Worm (Caenorhabditis elegans): ENCODE results near the gene K09F6.13.

Gene K09F6.13

DNA sequence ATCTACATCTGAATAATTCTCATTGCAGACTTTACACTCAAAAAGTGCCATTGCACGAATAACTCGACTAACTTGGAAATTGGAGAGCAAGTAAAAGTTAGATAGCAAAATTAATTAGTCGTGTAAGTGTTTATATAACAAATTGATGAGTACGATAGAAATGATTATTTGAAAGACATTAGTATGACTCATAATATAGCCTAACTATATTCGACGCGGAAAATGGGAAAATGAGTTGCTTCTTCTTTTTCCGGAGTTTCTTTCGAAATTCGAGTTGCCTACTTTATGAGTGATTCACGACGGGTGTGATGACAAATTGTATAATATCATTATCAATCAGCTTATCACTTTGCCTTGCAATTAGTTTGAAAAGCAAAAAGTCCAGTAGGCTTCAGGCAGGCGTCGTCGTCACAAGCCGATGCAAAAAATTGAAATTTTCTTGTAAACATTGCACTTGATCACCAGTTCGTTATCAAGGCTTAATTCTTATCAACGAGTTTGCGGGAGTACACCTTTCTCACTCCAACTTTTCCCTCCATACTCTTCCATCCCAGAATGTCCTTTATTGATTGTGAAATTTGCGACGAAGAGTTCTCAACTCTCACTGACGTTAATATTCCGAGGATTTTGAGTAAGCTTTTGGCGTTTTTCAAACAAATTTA lies 34.1 kb downstream of the K09F6.13 start, which contains the start of the genes ZK1240.6 and ZK1240.2:
TSS of gene ZK1240.6 (minus strand) at position 51 of the 662 bp plus-strand sequence.
TSS of gene ZK1240.2 (plus strand) at position 520 of the 662 bp plus-strand sequence.
- no peak for TF ChIP-seq F13C5.2 (tag; optimal IDR thresholded peaks at IDR 0.05)
- TF ChIP-seq aly-1 (tag; optimal IDR thresholded peaks at IDR 0.05), result no peak
- TF ChIP-seq ama-1 (optimal IDR thresholded peaks at IDR 0.05), result no peak
- no peak for TF ChIP-seq hmbx-1 (tag; optimal IDR thresholded peaks at IDR 0.05)
- TF ChIP-seq hmg-4 (GFP tag; optimal IDR thresholded peaks at IDR 0.05), result no peak

DNA sequence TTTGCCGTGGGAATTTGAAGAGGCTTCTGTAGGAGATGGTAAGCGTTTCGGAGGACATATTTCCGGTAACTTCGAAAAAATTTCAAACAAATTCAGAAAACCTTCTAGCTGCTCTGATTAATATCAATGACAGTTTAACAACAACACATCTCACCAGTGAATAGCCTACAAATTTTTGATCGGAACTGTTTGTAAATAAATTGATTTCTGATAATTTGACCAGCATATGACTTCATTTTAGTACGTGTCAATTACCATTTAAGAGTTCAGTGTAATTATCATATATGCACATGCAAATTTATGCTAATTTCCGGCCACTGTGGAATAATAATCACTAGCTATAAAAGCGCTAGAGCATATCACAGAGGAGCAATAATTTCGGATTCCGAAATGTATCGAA lies 36.0 kb downstream of the K09F6.13 start, which contains the start of gene ZK1240.11:
TSS of gene ZK1240.11 (plus strand) at position 301 of the 400 bp plus-strand sequence.
- no peak for TF ChIP-seq tra-4 (tag; optimal IDR thresholded peaks at IDR 0.05)
- no peak for TF ChIP-seq scrt-1 (GFP tag; IDR thresholded peaks at IDR 0.05)
- TF ChIP-seq ama-1 (optimal IDR thresholded peaks at IDR 0.05), result no peak
- TF ChIP-seq hnd-1 (tag; optimal IDR thresholded peaks at IDR 0.05), result no peak
- TF ChIP-seq hmbx-1 (tag; optimal IDR thresholded peaks at IDR 0.05), result no peak
- no peak for TF ChIP-seq tbx-37 (GFP tag; conservative IDR thresholded peaks at IDR 0.05)
- no peak for TF ChIP-seq ceh-36 (tag; optimal IDR thresholded peaks at IDR 0.05)

DNA sequence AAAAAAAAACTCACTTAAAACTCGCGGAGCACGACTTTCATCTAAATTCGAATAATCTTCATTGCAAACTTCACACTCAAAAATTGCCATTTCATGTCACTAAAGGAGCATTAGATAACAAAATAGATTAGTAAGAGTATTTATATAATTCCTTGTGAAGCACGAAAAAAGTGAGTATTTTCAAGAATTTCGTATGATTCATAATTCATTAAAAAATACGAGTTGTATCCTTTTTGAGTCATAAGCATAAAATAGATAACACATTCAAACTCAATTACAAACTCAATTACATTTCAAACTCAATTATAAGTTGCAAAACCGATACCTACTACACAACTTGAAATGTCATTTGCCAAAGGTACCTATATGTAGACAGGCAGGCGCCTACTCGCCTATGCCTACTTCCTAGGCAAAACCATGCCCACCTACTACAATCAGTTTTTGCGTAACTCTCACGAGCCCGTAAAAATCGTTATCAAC lies 40.1 kb downstream of the K09F6.13 start, which contains the start of the genes ZK1240.8 and ZK1240.1:
TSS of gene ZK1240.8 (minus strand) at position 101 of the 480 bp plus-strand sequence.
TSS of gene ZK1240.1 (plus strand) at position 430 of the 480 bp plus-strand sequence.
- TF ChIP-seq B0310.2 (tag; optimal IDR thresholded peaks at IDR 0.05), result no peak
- no peak for TF ChIP-seq hmbx-1 (tag; optimal IDR thresholded peaks at IDR 0.05)
- no peak for TF ChIP-seq F13C5.2 (tag; optimal IDR thresholded peaks at IDR 0.05)
- no peak for TF ChIP-seq ama-1 (optimal IDR thresholded peaks at IDR 0.05)
- TF ChIP-seq aly-1 (tag; optimal IDR thresholded peaks at IDR 0.05), result no peak
- TF ChIP-seq tbx-37 (GFP tag; conservative IDR thresholded peaks at IDR 0.05), result no peak
- no peak for TF ChIP-seq ceh-36 (tag; optimal IDR thresholded peaks at IDR 0.05)
- TF ChIP-seq sea-1 (GFP tag; conservative IDR thresholded peaks at IDR 0.05), result no peak
- TF ChIP-seq ceh-13 (GFP tag; optimal IDR thresholded peaks at IDR 0.05), result no peak

DNA sequence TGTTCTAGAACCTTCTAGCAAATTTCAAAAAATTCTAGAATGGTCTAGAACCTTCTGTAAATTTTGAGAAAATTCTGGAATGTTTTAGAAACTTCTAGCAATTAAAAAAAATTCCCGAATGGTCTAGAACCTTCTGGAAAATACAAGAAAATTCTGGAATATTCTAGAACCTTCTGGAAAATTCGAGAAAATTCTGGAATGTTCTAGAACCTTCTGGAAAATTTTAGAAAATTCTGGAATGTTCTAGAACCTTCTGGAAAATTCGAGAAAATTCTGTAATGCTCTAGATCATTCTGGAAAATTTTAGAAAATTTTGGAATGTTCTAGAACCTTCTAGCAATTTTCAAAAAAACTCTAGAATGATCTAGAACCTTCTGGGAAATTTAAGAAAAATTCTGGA lies 41.5 kb downstream of the K09F6.13 start:
- no peak for TF ChIP-seq B0310.2 (tag; optimal IDR thresholded peaks at IDR 0.05)
- no peak for TF ChIP-seq hnd-1 (tag; optimal IDR thresholded peaks at IDR 0.05)
- TF ChIP-seq tbx-11 (GFP tag; IDR thresholded peaks at IDR 0.05), result no peak
- no peak for TF ChIP-seq ceh-36 (tag; optimal IDR thresholded peaks at IDR 0.05)
- no peak for TF ChIP-seq scrt-1 (GFP tag; IDR thresholded peaks at IDR 0.05)
- TF ChIP-seq F13C5.2 (tag; optimal IDR thresholded peaks at IDR 0.05), result no peak
- TF ChIP-seq ceh-13 (GFP tag; optimal IDR thresholded peaks at IDR 0.05), result no peak
- TF ChIP-seq tra-4 (tag; optimal IDR thresholded peaks at IDR 0.05), result no peak
- TF ChIP-seq pes-1 (GFP tag; IDR thresholded peaks at IDR 0.05), result no peak
- no peak for TF ChIP-seq ama-1 (optimal IDR thresholded peaks at IDR 0.05)
- TF ChIP-seq hmbx-1 (tag; optimal IDR thresholded peaks at IDR 0.05), result no peak
- TF ChIP-seq flt-1 (GFP tag; IDR thresholded peaks at IDR 0.05), result no peak
- no peak for TF ChIP-seq aly-1 (tag; optimal IDR thresholded peaks at IDR 0.05)
- TF ChIP-seq sea-1 (GFP tag; conservative IDR thresholded peaks at IDR 0.05), result no peak
- TF ChIP-seq ets-7 (tag; optimal IDR thresholded peaks at IDR 0.05), result no peak

DNA sequence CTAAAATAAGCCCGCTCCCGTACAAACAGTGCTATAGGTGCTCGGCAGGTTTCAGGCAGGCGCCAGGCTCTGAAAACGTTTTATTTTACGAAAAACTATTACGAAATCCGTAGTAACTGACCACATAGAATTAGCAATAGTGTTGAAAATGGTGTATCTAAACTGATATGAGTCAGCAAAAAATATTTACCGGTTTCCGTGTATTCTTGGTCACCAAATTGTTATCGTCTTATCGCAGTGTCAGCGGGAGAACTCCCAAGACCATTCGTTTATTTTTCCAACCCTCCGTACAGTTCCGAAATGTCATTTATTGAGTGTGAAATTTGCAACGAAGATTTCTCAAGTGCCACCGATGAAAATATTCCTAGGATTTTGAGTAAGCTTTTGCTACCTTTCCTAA lies 43.3 kb downstream of the K09F6.13 start, which contains the start of gene F43C11.8:
TSS of gene F43C11.8 (plus strand) at position 301 of the 400 bp plus-strand sequence.
- TF ChIP-seq pes-1 (GFP tag; IDR thresholded peaks at IDR 0.05), result no peak
- no peak for TF ChIP-seq flt-1 (GFP tag; IDR thresholded peaks at IDR 0.05)
- no peak for TF ChIP-seq ceh-13 (GFP tag; optimal IDR thresholded peaks at IDR 0.05)
- no peak for TF ChIP-seq aly-1 (tag; optimal IDR thresholded peaks at IDR 0.05)
- TF ChIP-seq hnd-1 (tag; optimal IDR thresholded peaks at IDR 0.05), result no peak
- no peak for TF ChIP-seq ets-7 (tag; optimal IDR thresholded peaks at IDR 0.05)
- no peak for TF ChIP-seq B0310.2 (tag; optimal IDR thresholded peaks at IDR 0.05)

DNA sequence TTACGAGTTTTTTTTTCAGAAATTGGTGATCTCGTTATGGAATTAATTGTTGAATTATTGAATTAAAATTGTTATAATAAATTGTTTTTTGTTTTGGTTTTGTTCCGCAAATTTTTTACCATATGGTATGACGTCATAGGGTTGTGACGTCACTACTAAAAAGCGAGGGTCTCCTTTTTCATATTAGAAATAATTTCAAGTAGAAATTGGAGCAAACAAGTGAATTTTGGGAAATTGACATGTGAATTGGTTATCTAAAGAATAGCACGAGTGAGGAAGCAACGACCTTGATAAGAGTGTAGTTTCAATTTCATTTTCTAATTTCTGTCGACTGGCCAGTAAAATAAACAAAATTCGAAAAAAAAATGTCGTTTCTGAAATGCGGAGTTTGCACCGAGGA lies 46.7 kb downstream of the K09F6.13 start, which contains the start of gene F43C11.7:
TSS of gene F43C11.7 (plus strand) at position 326 of the 400 bp plus-strand sequence.
- TF ChIP-seq pes-1 (GFP tag; IDR thresholded peaks at IDR 0.05) (no peak), flt-1 (GFP tag; IDR thresholded peaks at IDR 0.05) (no peak), ama-1 (optimal IDR thresholded peaks at IDR 0.05) (no peak), sea-1 (GFP tag; conservative IDR thresholded peaks at IDR 0.05) (no peak), tbx-37 (GFP tag; conservative IDR thresholded peaks at IDR 0.05) (no peak), ets-7 (tag; optimal IDR thresholded peaks at IDR 0.05) (no peak), hmg-4 (GFP tag; optimal IDR thresholded peaks at IDR 0.05) (no peak), tra-4 (tag; optimal IDR thresholded peaks at IDR 0.05) (no peak), B0310.2 (tag; optimal IDR thresholded peaks at IDR 0.05) (no peak), ceh-36 (tag; optimal IDR thresholded peaks at IDR 0.05) (no peak), ceh-13 (GFP tag; optimal IDR thresholded peaks at IDR 0.05) (no peak), tbx-11 (GFP tag; IDR thresholded peaks at IDR 0.05) (no peak)

DNA sequence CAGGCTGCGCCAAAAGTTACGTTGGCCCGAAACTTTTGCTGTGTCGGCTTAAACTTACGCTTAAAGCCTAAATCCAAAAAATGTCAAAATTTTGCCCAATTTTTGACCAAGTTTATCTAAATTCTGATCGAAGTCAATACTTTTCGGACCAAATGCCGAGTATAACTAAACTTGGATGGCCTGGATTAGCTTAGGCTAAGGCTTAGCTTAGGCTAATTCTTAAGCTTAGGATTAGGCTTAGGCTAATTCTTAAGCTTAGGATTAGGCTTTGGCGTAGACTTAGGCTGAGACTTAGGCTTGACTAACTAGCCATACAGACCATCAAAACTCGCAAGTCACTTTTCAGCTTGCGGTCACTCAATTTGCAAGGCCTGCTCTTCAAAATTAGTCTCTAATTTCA lies 47.3 kb downstream of the K09F6.13 start:
- TF ChIP-seq sea-1 (GFP tag; conservative IDR thresholded peaks at IDR 0.05) (no peak), hmg-4 (GFP tag; optimal IDR thresholded peaks at IDR 0.05) (no peak), ceh-36 (tag; optimal IDR thresholded peaks at IDR 0.05) (peak; percentile 71)

All from whole organism, early embryonic.